Worm (Caenorhabditis elegans) whole organism, late embryonic: ENCODE results near the gene F13E6.1.

Experiments used
- C08G9.2 ChIP-seq: sonication (generic microtip); optimal IDR thresholded peaks from 2 replicates; lab custom pipeline; 2016; ENCODE audit warnings: mild to moderate bottlenecking, missing genetic modification characterization, moderate library complexity, missing compliant biosample characterization
- C38D4.7 ChIP-seq: fragments of 200-800 bp; sonication (Bioruptor generic); optimal IDR thresholded peaks from 2 replicates; lab custom pipeline; 2018; ENCODE audit warnings: mild to moderate bottlenecking, missing genetic modification characterization, moderate library complexity, missing compliant biosample characterization
- F13H6.1 ChIP-seq: sonication (generic microtip); optimal IDR thresholded peaks from 2 replicates; lab custom pipeline; 2016; ENCODE audit warnings: missing genetic modification characterization, missing compliant biosample characterization
- T23F11.4 ChIP-seq: fragments of 200-800 bp; sonication (Bioruptor generic); optimal IDR thresholded peaks from 2 replicates; lab custom pipeline; 2018; ENCODE audit warnings: mild to moderate bottlenecking, missing genetic modification characterization, missing compliant biosample characterization
- Y22D7AL.16 ChIP-seq: sonication (generic microtip); optimal IDR thresholded peaks from 2 replicates; lab custom pipeline; 2016; ENCODE audit warnings: missing genetic modification characterization, missing compliant biosample characterization
- ama-1 ChIP-seq: fragments of 150-350 bp; optimal IDR thresholded peaks from 2 replicates; lab custom pipeline; 2014
- ceh-14 ChIP-seq: sonication (generic microtip); optimal IDR thresholded peaks from 2 replicates; lab custom pipeline; 2016; ENCODE audit warnings: missing genotype, missing genetic modification characterization, missing compliant biosample characterization
- ceh-18 ChIP-seq: sonication (generic microtip); optimal IDR thresholded peaks from 2 replicates; lab custom pipeline; 2016; ENCODE audit warnings: missing genetic modification characterization, missing compliant biosample characterization
- ceh-19 ChIP-seq: fragments of 200-800 bp; sonication (Bioruptor generic); optimal IDR thresholded peaks from 2 replicates; lab custom pipeline; 2018; ENCODE audit warnings: mild to moderate bottlenecking, missing genetic modification characterization, missing compliant biosample characterization
- ceh-2 ChIP-seq: sonication (generic microtip); optimal IDR thresholded peaks from 2 replicates; lab custom pipeline; 2016; ENCODE audit warnings: missing genotype, missing genetic modification characterization, missing compliant biosample characterization
- ceh-22 ChIP-seq: sonication (generic microtip); optimal IDR thresholded peaks from 2 replicates; lab custom pipeline; 2017; ENCODE audit warnings: missing biosample characterization, missing genetic modification characterization
- ceh-24 ChIP-seq: sonication (generic microtip); optimal IDR thresholded peaks from 2 replicates; lab custom pipeline; 2016; ENCODE audit warnings: mild to moderate bottlenecking, missing genetic modification characterization, missing compliant biosample characterization
- ceh-31 ChIP-seq: sonication (generic microtip); optimal IDR thresholded peaks from 2 replicates; lab custom pipeline; 2016; ENCODE audit warnings: missing genetic modification characterization, missing compliant biosample characterization
- ceh-34 ChIP-seq: sonication (generic microtip); optimal IDR thresholded peaks from 2 replicates; lab custom pipeline; 2016; ENCODE audit warnings: mild to moderate bottlenecking, missing genetic modification characterization, missing compliant biosample characterization
- ceh-48 ChIP-seq: sonication (generic microtip); optimal IDR thresholded peaks from 2 replicates; lab custom pipeline; 2016; ENCODE audit warnings: missing genetic modification characterization, inconsistent platforms, missing compliant biosample characterization
- ceh-6 ChIP-seq: fragments of 200-800 bp; sonication (Bioruptor generic); optimal IDR thresholded peaks from 2 replicates; lab custom pipeline; 2018; ENCODE audit warnings: mild to moderate bottlenecking, missing genetic modification characterization, missing compliant biosample characterization
- ceh-9 ChIP-seq: sonication (generic microtip); optimal IDR thresholded peaks from 2 replicates; lab custom pipeline; 2016; ENCODE audit warnings: mild to moderate bottlenecking, missing genetic modification characterization, inconsistent platforms, missing compliant biosample characterization
- che-1 ChIP-seq: sonication (generic microtip); optimal IDR thresholded peaks from 2 replicates; lab custom pipeline; 2016; ENCODE audit warnings: mild to moderate bottlenecking, missing genetic modification characterization, missing compliant biosample characterization
- elt-2 ChIP-seq: sonication (generic microtip); optimal IDR thresholded peaks from 2 replicates; lab custom pipeline; 2016; ENCODE audit warnings: missing genetic modification reagents, missing genetic modification characterization, missing compliant biosample characterization
- elt-4 ChIP-seq: sonication (generic microtip); optimal IDR thresholded peaks from 2 replicates; lab custom pipeline; 2016; ENCODE audit warnings: missing genetic modification characterization, missing compliant biosample characterization
- ets-4 ChIP-seq: sonication (generic microtip); optimal IDR thresholded peaks from 2 replicates; lab custom pipeline; 2016; ENCODE audit warnings: missing genetic modification characterization, missing compliant biosample characterization
- eyg-1 ChIP-seq: sonication (generic microtip); optimal IDR thresholded peaks from 2 replicates; lab custom pipeline; 2016; ENCODE audit warnings: missing genotype, missing genetic modification characterization, missing compliant biosample characterization
- fax-1 ChIP-seq: sonication (generic microtip); optimal IDR thresholded peaks from 2 replicates; lab custom pipeline; 2016; ENCODE audit warnings: missing genotype, missing genetic modification characterization, missing compliant biosample characterization
- fkh-6 ChIP-seq: sonication (generic microtip); optimal IDR thresholded peaks from 2 replicates; lab custom pipeline; 2016; ENCODE audit warnings: missing genetic modification characterization, missing compliant biosample characterization
- gmeb-2 ChIP-seq: sonication (generic microtip); optimal IDR thresholded peaks from 2 replicates; lab custom pipeline; 2016; ENCODE audit warnings: missing genetic modification characterization, inconsistent platforms, missing compliant biosample characterization
- hlh-13 ChIP-seq: fragments of 200-800 bp; sonication (Bioruptor generic); optimal IDR thresholded peaks from 2 replicates; lab custom pipeline; 2018; ENCODE audit warnings: mild to moderate bottlenecking, missing genetic modification characterization, missing compliant biosample characterization
- hlh-15 ChIP-seq: sonication (generic microtip); optimal IDR thresholded peaks from 2 replicates; lab custom pipeline; 2016; ENCODE audit warnings: missing genetic modification characterization, missing compliant biosample characterization
- hlh-30 ChIP-seq: sonication (generic microtip); optimal IDR thresholded peaks from 2 replicates; lab custom pipeline; 2017; ENCODE audit warnings: antibody characterized with exemption, missing genetic modification characterization, missing compliant biosample characterization; ENCODE audit not compliant: insufficient read depth
- hlh-6 ChIP-seq: sonication (generic microtip); optimal IDR thresholded peaks from 2 replicates; lab custom pipeline; 2016; ENCODE audit warnings: missing genotype, missing genetic modification characterization, missing compliant biosample characterization
- lin-11 ChIP-seq: fragments of 200-800 bp; sonication (Bioruptor generic); optimal IDR thresholded peaks from 2 replicates; lab custom pipeline; 2018; ENCODE audit warnings: mild to moderate bottlenecking, missing genetic modification characterization, missing compliant biosample characterization
- madf-2 ChIP-seq: sonication (generic microtip); optimal IDR thresholded peaks from 2 replicates; lab custom pipeline; 2017; ENCODE audit warnings: missing genetic modification characterization, missing compliant biosample characterization
- mec-3 ChIP-seq: sonication (generic microtip); optimal IDR thresholded peaks from 2 replicates; lab custom pipeline; 2016; ENCODE audit warnings: borderline replicate concordance, missing genetic modification characterization, missing compliant biosample characterization
- nhr-11 ChIP-seq: fragments of 150-350 bp; optimal IDR thresholded peaks from 2 replicates; lab custom pipeline; 2014; ENCODE audit warnings: missing biosample characterization, missing genetic modification characterization
- nhr-232 ChIP-seq: sonication (generic microtip); optimal IDR thresholded peaks from 2 replicates; lab custom pipeline; 2016; ENCODE audit warnings: missing genetic modification characterization, missing compliant biosample characterization
- npax-4 ChIP-seq: sonication (generic microtip); optimal IDR thresholded peaks from 2 replicates; lab custom pipeline; 2016; ENCODE audit warnings: missing genetic modification characterization, missing compliant biosample characterization
- odd-2 ChIP-seq: sonication (generic microtip); optimal IDR thresholded peaks from 2 replicates; lab custom pipeline; 2017; ENCODE audit warnings: antibody characterized with exemption, mild to moderate bottlenecking, missing genetic modification characterization, missing compliant biosample characterization
- pag-3 ChIP-seq: sonication (generic microtip); optimal IDR thresholded peaks from 2 replicates; lab custom pipeline; 2016; ENCODE audit warnings: missing compliant biosample characterization, missing genetic modification characterization, borderline replicate concordance
- pat-9 ChIP-seq: fragments of 200-800 bp; sonication (Bioruptor generic); optimal IDR thresholded peaks from 2 replicates; lab custom pipeline; 2018; ENCODE audit warnings: mild to moderate bottlenecking, missing genetic modification characterization, moderate library complexity, missing compliant biosample characterization
- pax-1 ChIP-seq: fragments of 150-350 bp; optimal IDR thresholded peaks from 2 replicates; lab custom pipeline; 2014; ENCODE audit warnings: missing biosample characterization, missing genetic modification characterization
- pha-2 ChIP-seq: sonication (generic microtip); optimal IDR thresholded peaks from 2 replicates; lab custom pipeline; 2017; ENCODE audit warnings: mild to moderate bottlenecking, missing genetic modification characterization, missing compliant biosample characterization
- pqm-1 ChIP-seq: sonication (generic microtip); optimal IDR thresholded peaks from 2 replicates; lab custom pipeline; 2016; ENCODE audit warnings: missing genetic modification characterization, missing compliant biosample characterization
- pros-1 ChIP-seq: fragments of 150-350 bp; optimal IDR thresholded peaks from 2 replicates; lab custom pipeline; 2014; ENCODE audit warnings: missing biosample characterization, missing genetic modification reagents, missing genetic modification characterization
- rnt-1 ChIP-seq: sonication (generic microtip); optimal IDR thresholded peaks from 2 replicates; lab custom pipeline; 2016; ENCODE audit warnings: missing genetic modification characterization, missing compliant biosample characterization
- sdc-2 ChIP-seq: sonication (generic microtip); optimal IDR thresholded peaks from 2 replicates; lab custom pipeline; 2016; ENCODE audit warnings: missing genotype, missing genetic modification characterization, missing compliant biosample characterization
- sox-4 ChIP-seq: sonication (generic microtip); optimal IDR thresholded peaks from 2 replicates; lab custom pipeline; 2017; ENCODE audit warnings: mild to moderate bottlenecking, missing genetic modification characterization, inconsistent platforms, missing compliant biosample characterization
- syd-9 ChIP-seq: sonication (generic microtip); optimal IDR thresholded peaks from 2 replicates; lab custom pipeline; 2016; ENCODE audit warnings: mild to moderate bottlenecking, missing genetic modification characterization, moderate library complexity, missing compliant biosample characterization
- tbx-2 ChIP-seq: sonication (generic microtip); optimal IDR thresholded peaks from 2 replicates; lab custom pipeline; 2016; ENCODE audit warnings: missing genetic modification characterization, missing compliant biosample characterization
- tbx-7 ChIP-seq: sonication (generic microtip); optimal IDR thresholded peaks from 2 replicates; lab custom pipeline; 2016; ENCODE audit warnings: missing genotype, missing genetic modification characterization, missing compliant biosample characterization
- ttx-3 ChIP-seq: sonication (generic microtip); optimal IDR thresholded peaks from 2 replicates; lab custom pipeline; 2016; ENCODE audit warnings: missing genetic modification reagents, missing genetic modification characterization, missing compliant biosample characterization
- unc-55 ChIP-seq: sonication (generic microtip); optimal IDR thresholded peaks from 2 replicates; lab custom pipeline; 2017; ENCODE audit warnings: missing biosample characterization, missing genetic modification reagents, missing genetic modification characterization
- zip-5 ChIP-seq: sonication (generic microtip); optimal IDR thresholded peaks from 2 replicates; lab custom pipeline; 2016; ENCODE audit warnings: missing genetic modification characterization, missing compliant biosample characterization
- ztf-16 ChIP-seq: sonication (generic microtip); optimal IDR thresholded peaks from 2 replicates; lab custom pipeline; 2017; ENCODE audit warnings: missing genetic modification characterization, missing compliant biosample characterization

F13E6.1 gene

ce11 chrX:10637048-10637928 lies 39.6 kb downstream of the F13E6.1 start:
- TF ChIP-seq hlh-30 (no peak), pax-1 (tag; lab: Kevin White, UChicago) (no peak), Y22D7AL.16 (no peak), ceh-31 (tag; lab: Kevin White, UChicago) (peak; percentile 84), sdc-2 (tag; lab: Kevin White, UChicago) (peak; percentile 23), eyg-1 (tag; lab: Kevin White, UChicago) (no peak), ttx-3 (no peak), ceh-6 (no peak), ceh-9 (tag; lab: Kevin White, UChicago) (no peak), ets-4 (tag; lab: Kevin White, UChicago) (peak; percentile 48), npax-4 (tag; lab: Kevin White, UChicago) (no peak), F13H6.1 (tag; lab: Kevin White, UChicago) (peak; percentile 75), elt-4 (tag; lab: Kevin White, UChicago) (peak; percentile 62), ceh-34 (peak; percentile 70), unc-55 (GFP tag; lab: Kevin White, UChicago) (peak; percentile 37), sox-4 (tag; lab: Kevin White, UChicago) (no peak), mec-3 (tag; lab: Kevin White, UChicago) (no peak), ceh-19 (GFP tag; lab: Kevin White, UChicago) (no peak), ceh-22 (tag; lab: Kevin White, UChicago) (no peak), nhr-11 (tag; lab: Kevin White, UChicago) (no peak), gmeb-2 (tag; lab: Kevin White, UChicago) (no peak), ceh-48 (no peak), che-1 (tag; lab: Kevin White, UChicago) (no peak), ceh-24 (tag; lab: Kevin White, UChicago) (no peak), hlh-6 (no peak), pros-1 (tag; lab: Kevin White, UChicago) (peak; percentile 83), odd-2 (tag; lab: Kevin White, UChicago) (no peak), rnt-1 (tag; lab: Kevin White, UChicago) (peak; percentile 62), hlh-15 (tag; lab: Kevin White, UChicago) (no peak), ama-1 (lab: Kevin White, UChicago) (no peak), C08G9.2 (tag; lab: Kevin White, UChicago) (peak; percentile 65), tbx-2 (tag; lab: Kevin White, UChicago) (peak; percentile 78), pat-9 (no peak), nhr-232 (tag; lab: Kevin White, UChicago) (no peak), madf-2 (tag; lab: Kevin White, UChicago) (no peak), ceh-2 (tag; lab: Kevin White, UChicago) (peak; percentile 27), pha-2 (tag; lab: Kevin White, UChicago) (no peak), fax-1 (tag; lab: Kevin White, UChicago) (no peak), pag-3 (no peak), syd-9 (tag; lab: Kevin White, UChicago) (no peak), zip-5 (no peak), C38D4.7 (GFP tag; lab: Kevin White, UChicago) (no peak), ztf-16 (tag; lab: Kevin White, UChicago) (no peak), T23F11.4 (peak; percentile 4), hlh-13 (no peak), fkh-6 (tag; lab: Kevin White, UChicago) (no peak), ceh-18 (peak; percentile 92), pqm-1 (tag; lab: Kevin White, UChicago) (no peak), elt-2 (tag; lab: Kevin White, UChicago) (peak; percentile 16), lin-11 (tag; lab: Kevin White, UChicago) (no peak), tbx-7 (no peak), ceh-14 (tag; lab: Kevin White, UChicago) (peak; percentile 34)
